Fruit fly (Drosophila melanogaster) whole organism, embryonic: ENCODE data around the gene CG13949.

ENCODE experiments used
- Asciz ChIP-seq: fragments of 200-800 bp; sonication (Bioruptor generic); optimal IDR thresholded peaks from 2 replicates; lab custom pipeline; 2017; ENCODE audit warnings: missing biosample characterization, mild to moderate bottlenecking, missing genetic modification characterization, missing genetic modification reagents
- Bgb ChIP-seq: fragments of 200-800 bp; sonication (Bioruptor generic); IDR thresholded peaks from 2 replicates; pipeline ENCODE4 v1.3.6; 2022; ENCODE audit warnings: missing biosample characterization, missing genetic modification characterization; ENCODE audit not compliant: partially characterized antibody
- CG10543 ChIP-seq: fragments of 200-800 bp; sonication (Bioruptor generic); optimal IDR thresholded peaks from 3 replicates; lab custom pipeline; 2017; ENCODE audit warnings: missing biosample characterization, mild to moderate bottlenecking, missing genetic modification characterization, moderate library complexity
- CG10565 ChIP-seq: fragments of 200-800 bp; sonication (Bioruptor generic); optimal IDR thresholded peaks from 3 replicates; lab custom pipeline; 2016; ENCODE audit warnings: missing biosample characterization, mild to moderate bottlenecking, missing genetic modification characterization
- CG12219 ChIP-seq: fragments of 200-800 bp; sonication (Bioruptor generic); optimal IDR thresholded peaks from 3 replicates; lab custom pipeline; 2018; ENCODE audit warnings: missing biosample characterization, mild to moderate bottlenecking, missing genetic modification characterization
- CG13296 ChIP-seq: fragments of 200-800 bp; sonication (Bioruptor generic); optimal IDR thresholded peaks from 3 replicates; lab custom pipeline; 2018; ENCODE audit warnings: missing biosample characterization, mild to moderate bottlenecking, missing genetic modification characterization
- CG14667 ChIP-seq: fragments of 200-800 bp; sonication (Bioruptor generic); IDR thresholded peaks from 2 replicates; pipeline ENCODE4 v1.3.6; 2022; ENCODE audit warnings: missing biosample characterization, missing genetic modification characterization
- CG17328 ChIP-seq: fragments of 200-800 bp; sonication (Bioruptor generic); IDR thresholded peaks from 2 replicates; pipeline ENCODE4 v1.3.6; 2022; ENCODE audit warnings: missing biosample characterization, missing genetic modification characterization
- CG17361 ChIP-seq: fragments of 200-800 bp; sonication (Bioruptor generic); IDR thresholded peaks from 3 replicates; pipeline ENCODE4 v1.3.6; 2022; ENCODE audit warnings: missing biosample characterization, missing genetic modification characterization
- CG18619 ChIP-seq: fragments of 200-800 bp; sonication (Bioruptor generic); optimal IDR thresholded peaks from 3 replicates; lab custom pipeline; 2017; ENCODE audit warnings: missing biosample characterization, mild to moderate bottlenecking, missing genetic modification characterization
- CG2202 ChIP-seq: fragments of 200-800 bp; sonication (Bioruptor generic); optimal IDR thresholded peaks from 2 replicates; lab custom pipeline; 2018; ENCODE audit warnings: missing biosample characterization, mild to moderate bottlenecking, missing genetic modification characterization
- CG3281 ChIP-seq: fragments of 200-800 bp; sonication (Bioruptor generic); optimal IDR thresholded peaks from 3 replicates; lab custom pipeline; 2017; ENCODE audit warnings: missing biosample characterization, mild to moderate bottlenecking, missing genetic modification characterization
- CG33557 ChIP-seq: fragments of 200-800 bp; sonication (Bioruptor generic); optimal IDR thresholded peaks from 2 replicates; lab custom pipeline; 2019; ENCODE audit warnings: missing biosample characterization, mild to moderate bottlenecking, missing genetic modification characterization, moderate library complexity
- CG34224 ChIP-seq: fragments of 200-800 bp; sonication (Bioruptor generic); IDR thresholded peaks from 3 replicates; pipeline ENCODE4 v1.3.6; 2022; ENCODE audit warnings: missing biosample characterization, missing genetic modification characterization; ENCODE audit not compliant: partially characterized antibody
- CG42726 ChIP-seq: fragments of 200-800 bp; sonication (Bioruptor generic); IDR thresholded peaks from 2 replicates; pipeline ENCODE4 v1.3.6; 2022; ENCODE audit warnings: missing biosample characterization, missing genetic modification characterization; ENCODE audit not compliant: partially characterized antibody
- CG7987 ChIP-seq: fragments of 200-800 bp; sonication (Bioruptor generic); optimal IDR thresholded peaks from 2 replicates; lab custom pipeline; 2018; ENCODE audit warnings: missing biosample characterization, mild to moderate bottlenecking, missing genetic modification characterization, moderate library complexity
- CkIIα-i1 ChIP-seq: fragments of 200-800 bp; sonication (Bioruptor generic); IDR thresholded peaks from 2 replicates; pipeline ENCODE4 v1.3.6; 2022; ENCODE audit warnings: missing biosample characterization, missing genetic modification characterization
- D ChIP-seq, 2 experiments: fragments of 200-800 bp in 1 of 2; fragments of >200 bp in 1 of 2; sonication (Bioruptor generic) in 1 of 2; optimal IDR thresholded peaks; 2 replicates in 1 of 2; 3 replicates in 1 of 2; lab custom pipeline; 2017; ENCODE audit warnings: mild to moderate bottlenecking in 1 of 2, missing biosample characterization in 1 of 2, missing genetic modification characterization in 1 of 2, missing genetic modification reagents in 1 of 2
- D19A ChIP-seq: fragments of 200-800 bp; optimal IDR thresholded peaks from 3 replicates; lab custom pipeline; 2019; ENCODE audit warnings: missing biosample characterization, mild to moderate bottlenecking, missing genetic modification characterization, moderate library complexity
- Doc3 ChIP-seq: fragments of 200-800 bp; sonication (Bioruptor generic); IDR thresholded peaks from 3 replicates; pipeline ENCODE4 v1.3.6; 2022; ENCODE audit warnings: missing biosample characterization, missing genetic modification characterization; ENCODE audit not compliant: partially characterized antibody
- E2f2 ChIP-seq: fragments of 200-800 bp; sonication (Bioruptor generic); IDR thresholded peaks from 2 replicates; pipeline ENCODE4 v1.3.6; 2022; ENCODE audit warnings: missing biosample characterization, missing genetic modification characterization
- Fer1 ChIP-seq: fragments of 200-800 bp; sonication (Bioruptor generic); optimal IDR thresholded peaks from 2 replicates; lab custom pipeline; 2017; ENCODE audit warnings: missing biosample characterization, mild to moderate bottlenecking, missing genetic modification characterization
- Fer2 ChIP-seq: fragments of 200-800 bp; sonication (Bioruptor generic); optimal IDR thresholded peaks from 2 replicates; lab custom pipeline; 2018; ENCODE audit warnings: missing biosample characterization, mild to moderate bottlenecking, missing genetic modification characterization, moderate library complexity
- HLHmδ ChIP-seq: fragments of 200-800 bp; sonication (Bioruptor generic); optimal IDR thresholded peaks from 2 replicates; lab custom pipeline; 2018; ENCODE audit warnings: missing biosample characterization, mild to moderate bottlenecking, missing genetic modification characterization, moderate library complexity
- Hr3 ChIP-seq: fragments of 200-800 bp; sonication (Bioruptor generic); optimal IDR thresholded peaks from 3 replicates; lab custom pipeline; 2016; ENCODE audit warnings: missing biosample characterization, missing genetic modification characterization
- Hsf ChIP-seq: fragments of 200-800 bp; sonication (Bioruptor generic); optimal IDR thresholded peaks from 3 replicates; lab custom pipeline; 2016; ENCODE audit warnings: missing biosample characterization, missing genetic modification characterization
- MBD-R2 ChIP-seq: fragments of 200-800 bp; sonication (Bioruptor generic); IDR thresholded peaks from 2 replicates; pipeline ENCODE4 v1.3.6; 2022; ENCODE audit warnings: missing biosample characterization, missing genetic modification characterization
- MTF-1 ChIP-seq: fragments of 200-800 bp; sonication (Bioruptor generic); optimal IDR thresholded peaks from 2 replicates; lab custom pipeline; 2018; ENCODE audit warnings: missing biosample characterization, mild to moderate bottlenecking, missing genetic modification characterization, borderline replicate concordance
- NfI ChIP-seq: fragments of 200-800 bp; sonication (Bioruptor generic); optimal IDR thresholded peaks from 3 replicates; lab custom pipeline; 2018; ENCODE audit warnings: missing biosample characterization, mild to moderate bottlenecking, missing genetic modification characterization, moderate library complexity
- Side ChIP-seq: fragments of 200-800 bp; sonication (Bioruptor generic); optimal IDR thresholded peaks from 2 replicates; lab custom pipeline; 2016; ENCODE audit warnings: missing biosample characterization, missing genetic modification characterization
- bbx ChIP-seq: fragments of 200-800 bp; sonication (Bioruptor generic); IDR thresholded peaks from 2 replicates; pipeline ENCODE4 v1.3.6; 2022; ENCODE audit warnings: missing biosample characterization, missing genetic modification characterization; ENCODE audit not compliant: partially characterized antibody
- chm ChIP-seq: fragments of 200-800 bp; sonication (Bioruptor generic); IDR thresholded peaks from 2 replicates; pipeline ENCODE4 v1.3.6; 2022; ENCODE audit warnings: missing biosample characterization, missing genetic modification characterization
- corto ChIP-seq: fragments of 200-800 bp; sonication (Bioruptor generic); optimal IDR thresholded peaks from 2 replicates; lab custom pipeline; 2016; ENCODE audit warnings: missing biosample characterization, mild to moderate bottlenecking, missing genetic modification characterization, moderate library complexity
- crc ChIP-seq: fragments of 200-800 bp; sonication (Bioruptor generic); optimal IDR thresholded peaks from 2 replicates; lab custom pipeline; 2016; ENCODE audit warnings: missing biosample characterization, missing genetic modification characterization
- crol ChIP-seq: fragments of 200-800 bp; sonication (Bioruptor generic); IDR thresholded peaks from 2 replicates; pipeline ENCODE4 v1.3.6; 2022; ENCODE audit warnings: missing biosample characterization, missing genetic modification characterization
- ewg ChIP-seq: fragments of 200-800 bp; sonication (Bioruptor generic); optimal IDR thresholded peaks from 3 replicates; lab custom pipeline; 2017; ENCODE audit warnings: mild to moderate bottlenecking, missing biosample characterization, missing genetic modification reagents, missing genetic modification characterization
- grn ChIP-seq: fragments of 200-800 bp; sonication (Bioruptor generic); optimal IDR thresholded peaks from 3 replicates; lab custom pipeline; 2017; ENCODE audit warnings: missing biosample characterization, missing genetic modification characterization
- gsb ChIP-seq: fragments of 200-800 bp; sonication (Bioruptor generic); IDR thresholded peaks from 2 replicates; pipeline ENCODE4 v1.3.6; 2022; ENCODE audit warnings: missing biosample characterization, missing genetic modification characterization
- gsb-n ChIP-seq: fragments of 200-800 bp; sonication (Bioruptor generic); optimal IDR thresholded peaks from 3 replicates; lab custom pipeline; 2018; ENCODE audit warnings: missing biosample characterization, mild to moderate bottlenecking, missing genetic modification characterization
- hbn ChIP-seq: fragments of 200-800 bp; sonication (Bioruptor generic); IDR thresholded peaks from 2 replicates; pipeline ENCODE4 v1.3.6; 2022; ENCODE audit warnings: missing biosample characterization, missing genetic modification characterization; ENCODE audit not compliant: partially characterized antibody
- ind ChIP-seq: fragments of 200-800 bp; sonication (Bioruptor generic); optimal IDR thresholded peaks from 3 replicates; lab custom pipeline; 2016; ENCODE audit warnings: missing biosample characterization, missing genetic modification characterization
- knrl ChIP-seq: fragments of 200-800 bp; sonication (Bioruptor generic); IDR thresholded peaks from 3 replicates; pipeline ENCODE4 v1.3.6; 2022; ENCODE audit warnings: missing biosample characterization, missing genetic modification characterization; ENCODE audit not compliant: partially characterized antibody
- lilli ChIP-seq: fragments of 200-800 bp; sonication (Bioruptor generic); optimal IDR thresholded peaks from 3 replicates; lab custom pipeline; 2016; ENCODE audit warnings: missing biosample characterization, missing genetic modification characterization
- nerfin-2 ChIP-seq: fragments of 200-800 bp; sonication (Bioruptor generic); IDR thresholded peaks from 2 replicates; pipeline ENCODE4 v1.3.6; 2022; ENCODE audit warnings: missing biosample characterization, missing genetic modification characterization; ENCODE audit not compliant: partially characterized antibody
- otp ChIP-seq: fragments of 200-800 bp; sonication (Bioruptor generic); IDR thresholded peaks from 3 replicates; pipeline ENCODE4, ENCODE4 v1.3.6; 2022; ENCODE audit warnings: missing biosample characterization, missing genetic modification characterization
- psq ChIP-seq: fragments of 200-800 bp; sonication (Bioruptor generic); optimal IDR thresholded peaks from 2 replicates; lab custom pipeline; 2017; ENCODE audit warnings: missing biosample characterization, missing genetic modification characterization
- seq ChIP-seq: fragments of 200-800 bp; sonication (Bioruptor generic); IDR thresholded peaks from 2 replicates; pipeline ENCODE4 v1.3.6; 2022; ENCODE audit warnings: missing biosample characterization, missing genetic modification characterization
- sna ChIP-seq: fragments of 200-800 bp; sonication (Bioruptor generic); IDR thresholded peaks from 2 replicates; pipeline ENCODE4 v1.3.6; 2022; ENCODE audit warnings: missing biosample characterization, missing genetic modification characterization; ENCODE audit not compliant: partially characterized antibody
- ssp ChIP-seq: fragments of 200-800 bp; sonication (Bioruptor generic); IDR thresholded peaks from 2 replicates; pipeline ENCODE4 v1.3.6; 2022; ENCODE audit warnings: missing biosample characterization, missing genetic modification characterization
- vvl ChIP-seq: fragments of 200-800 bp; sonication (Bioruptor generic); IDR thresholded peaks from 2 replicates; pipeline ENCODE4 v1.3.6; 2022; ENCODE audit warnings: missing biosample characterization, missing genetic modification characterization

CG13949 gene

dm6 chr2L:871419-871846 is 16.3 kb downstream of the CG13949 start (continued):
- TF ChIP-seq sna (GFP tag; lab: Robert Waterston, UW) (no peak), gsb-n (no peak), ewg (GFP tag; lab: Kevin White, UChicago) (peak; percentile 77), E2f2 (GFP tag; lab: Robert Waterston, UW) (peak; percentile 32; the same call in 1 of the 2 replicates), ind (no peak), CG34224 (no peak), MTF-1 (no peak), NfI (GFP tag; lab: Kevin White, UChicago) (peak; percentile 14), CG10543 (GFP tag; lab: Kevin White, UChicago) (peak; percentile 0), CG13296 (GFP tag; lab: Kevin White, UChicago) (peak; percentile 21), CG12219 (no peak), seq (GFP tag; lab: Robert Waterston, UW) (no peak), bbx (GFP tag; lab: Robert Waterston, UW) (no peak), ssp (GFP tag; lab: Robert Waterston, UW) (no peak), D (optimal IDR thresholded peaks at IDR 0.05; lab: Kevin White, UChicago) (peak; percentile 40), D (GFP tag; optimal IDR thresholded peaks at IDR 0.05; lab: Kevin White, UChicago) (no peak), CG33557 (GFP tag; lab: Kevin White, UChicago) (no peak), grn (no peak), Fer1 (peak; percentile 43), CG14667 (GFP tag; lab: Robert Waterston, UW) (no peak), Bgb (GFP tag; lab: Robert Waterston, UW) (no peak), D19A (tag; lab: Kevin White, UChicago) (no peak), Hsf (no peak), Hr3 (GFP tag; lab: Kevin White, UChicago) (no peak), otp (GFP tag; lab: Robert Waterston, UW) (no peak), Asciz (GFP tag; lab: Kevin White, UChicago) (no peak), psq (GFP tag; lab: Kevin White, UChicago) (no peak), MBD-R2 (GFP tag; lab: Robert Waterston, UW) (peak; percentile 21; the same call in 1 of the 2 replicates), Side (GFP tag; lab: Kevin White, UChicago) (no peak), Fer2 (tag; lab: Kevin White, UChicago) (no peak), CG17361 (GFP tag; lab: Robert Waterston, UW) (no peak), CG42726 (GFP tag; lab: Robert Waterston, UW) (0 out of 2 replicates have a peak, but pooled peaks have one; percentile 35), hbn (GFP tag; lab: Robert Waterston, UW) (no peak), CG10565 (no peak), CG2202 (tag; lab: Kevin White, UChicago) (no peak), knrl (no peak), CG17328 (GFP tag; lab: Robert Waterston, UW) (no peak), corto (GFP tag; lab: Kevin White, UChicago) (no peak), crol (GFP tag; lab: Robert Waterston, UW) (no peak), CG7987 (no peak), chm (no peak), HLHmδ (GFP tag; lab: Kevin White, UChicago) (no peak), lilli (GFP tag; lab: Kevin White, UChicago) (peak; percentile 41), CG18619 (GFP tag; lab: Kevin White, UChicago) (no peak), CkIIα-i1 (GFP tag; lab: Robert Waterston, UW) (no peak), Doc3 (GFP tag; lab: Robert Waterston, UW) (no peak), CG3281 (peak; percentile 17), gsb (GFP tag; lab: Robert Waterston, UW) (no peak), nerfin-2 (no peak), vvl (GFP tag; lab: Robert Waterston, UW) (no peak), crc (GFP tag; lab: Kevin White, UChicago) (no peak)
